Worm (Caenorhabditis elegans): ENCODE results near the gene flp-32.
A peak's percentile ranks its signal among the peaks of the same experiment; 100 is the strongest.

flp-32 gene

DNA sequence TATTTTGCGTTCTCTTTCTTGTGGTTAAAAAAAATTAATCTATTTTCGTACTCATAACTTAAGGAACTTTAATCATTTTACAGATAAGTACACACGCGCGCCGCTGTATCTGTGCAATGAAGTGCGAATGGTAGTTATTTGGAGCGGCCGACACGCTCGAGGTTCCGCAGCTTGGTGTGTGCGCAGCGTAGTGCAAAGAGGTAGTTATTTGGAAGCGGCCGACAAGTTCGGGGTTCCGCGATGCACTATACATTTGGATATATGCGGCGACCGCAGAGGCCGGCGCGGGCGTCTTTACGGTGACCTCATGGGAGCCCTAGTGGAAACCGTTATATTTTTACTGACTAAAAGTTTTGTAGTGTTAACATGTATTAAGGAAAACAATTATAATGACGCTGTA, 40.9 kb upstream of the flp-32 start:
- TF ChIP-seq hlh-8 (tag; optimal IDR thresholded peaks at IDR 0.05), result no peak
- no peak for TF ChIP-seq K09A11.1 (tag; optimal IDR thresholded peaks at IDR 0.05; ENCODE audit: insufficient read depth)
- TF ChIP-seq K02D7.2 (tag; optimal IDR thresholded peaks at IDR 0.05), result no peak
- TF ChIP-seq ceh-18 (tag; optimal IDR thresholded peaks at IDR 0.05), result no peak
- no peak for TF ChIP-seq hlh-15 (tag; optimal IDR thresholded peaks at IDR 0.05)
- TF ChIP-seq sox-2 (GFP tag; IDR thresholded peaks at IDR 0.05), result no peak
- TF ChIP-seq sdc-2 (tag; optimal IDR thresholded peaks at IDR 0.05), result no peak
- TF ChIP-seq odd-2 (tag; optimal IDR thresholded peaks at IDR 0.05), result no peak
- TF ChIP-seq pat-9 (tag; optimal IDR thresholded peaks at IDR 0.05), result no peak
- no peak for TF ChIP-seq unc-42 (tag; optimal IDR thresholded peaks at IDR 0.05)
- TF ChIP-seq lin-11 (tag; optimal IDR thresholded peaks at IDR 0.05), result no peak
- TF ChIP-seq unc-86 (tag; optimal IDR thresholded peaks at IDR 0.05), result no peak
- no peak for TF ChIP-seq hlh-30 (tag; optimal IDR thresholded peaks at IDR 0.05; ENCODE audit: insufficient read depth)
- TF ChIP-seq ceh-48 (tag; optimal IDR thresholded peaks at IDR 0.05), result no peak
- no peak for TF ChIP-seq elt-4 (tag; optimal IDR thresholded peaks at IDR 0.05)
- TF ChIP-seq mec-3 (tag; optimal IDR thresholded peaks at IDR 0.05; ENCODE audit: borderline replicate concordance), result no peak
- TF ChIP-seq ztf-16 (tag; optimal IDR thresholded peaks at IDR 0.05), result no peak
- no peak for TF ChIP-seq ets-4 (tag; optimal IDR thresholded peaks at IDR 0.05)
- no peak for TF ChIP-seq tbx-7 (tag; optimal IDR thresholded peaks at IDR 0.05)

DNA sequence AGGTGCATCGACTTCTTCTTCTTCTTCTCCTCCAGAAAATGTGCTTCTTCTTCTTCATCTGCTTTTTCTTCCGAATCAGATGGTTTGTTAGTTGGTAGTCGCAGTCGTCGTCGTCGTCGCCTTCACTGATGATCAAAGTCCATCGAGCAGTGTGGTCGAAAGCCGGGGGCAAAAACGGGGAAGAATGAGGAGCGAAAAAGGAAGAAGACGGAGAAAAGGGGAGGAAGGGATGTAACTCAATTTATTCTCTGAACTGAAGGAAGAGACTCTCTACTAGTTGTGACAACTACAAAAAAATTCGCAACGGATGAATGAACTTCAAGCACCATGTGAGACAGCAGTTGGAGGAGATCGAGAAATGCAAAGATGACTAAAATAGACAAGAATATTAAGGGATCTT, 37.9 kb upstream of the flp-32 start:
- TF ChIP-seq C08G9.2 (tag; optimal IDR thresholded peaks at IDR 0.05), result no peak
- TF ChIP-seq F13H6.1 (tag; optimal IDR thresholded peaks at IDR 0.05), result no peak
- TF ChIP-seq pag-3 (tag; optimal IDR thresholded peaks at IDR 0.05; ENCODE audit: borderline replicate concordance), result no peak
- no peak for TF ChIP-seq lim-6 (tag; optimal IDR thresholded peaks at IDR 0.05)
- TF ChIP-seq fkh-10 (GFP tag; optimal IDR thresholded peaks at IDR 0.05), result no peak
- no peak for TF ChIP-seq nhr-232 (tag; optimal IDR thresholded peaks at IDR 0.05)
- peak; percentile 98 for TF ChIP-seq unc-42 (tag; optimal IDR thresholded peaks at IDR 0.05)
- no peak for TF ChIP-seq ceh-48 (tag; optimal IDR thresholded peaks at IDR 0.05)
- no peak for TF ChIP-seq ceh-19 (GFP tag; optimal IDR thresholded peaks at IDR 0.05)
- TF ChIP-seq pha-4 (tag; optimal IDR thresholded peaks at IDR 0.05), result no peak
- TF ChIP-seq fax-1 (tag; optimal IDR thresholded peaks at IDR 0.05), result no peak
- no peak for TF ChIP-seq C38D4.7 (GFP tag; optimal IDR thresholded peaks at IDR 0.05)
- TF ChIP-seq hlh-13 (GFP tag; optimal IDR thresholded peaks at IDR 0.05), result no peak
- no peak for TF ChIP-seq fkh-6 (tag; optimal IDR thresholded peaks at IDR 0.05)
- peak; percentile 49 for TF ChIP-seq ceh-31 (tag; optimal IDR thresholded peaks at IDR 0.05)
- TF ChIP-seq syd-9 (tag; optimal IDR thresholded peaks at IDR 0.05), result no peak
- no peak for TF ChIP-seq ttx-3 (tag; optimal IDR thresholded peaks at IDR 0.05)

DNA sequence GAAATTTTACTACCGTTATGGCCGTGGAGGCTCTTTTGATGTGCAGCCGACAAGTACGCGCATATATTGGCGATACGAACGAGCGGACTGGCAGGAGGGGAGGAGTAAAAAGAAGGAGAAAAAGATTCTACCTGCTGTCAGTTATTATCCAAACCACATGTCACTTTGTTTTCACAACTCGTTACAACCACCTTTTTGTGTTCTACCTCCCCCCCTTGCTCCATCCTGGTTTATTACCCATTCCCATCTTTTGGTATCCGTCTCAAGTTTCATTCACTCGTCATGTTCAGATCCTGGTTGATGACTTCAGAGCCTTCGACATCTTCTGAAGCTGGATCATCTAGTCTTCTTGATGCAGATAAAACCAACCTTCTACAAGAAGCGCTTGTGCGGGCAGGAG, 26.0 kb upstream of the flp-32 start, which contains the start of gene psa-3:
Gene psa-3, plus strand, starts transcription at position 301 of the 400 bp plus-strand sequence.
- TF ChIP-seq ceh-24 (tag; optimal IDR thresholded peaks at IDR 0.05) (no peak), unc-55 (GFP tag; optimal IDR thresholded peaks at IDR 0.05) (no peak), sox-4 (tag; optimal IDR thresholded peaks at IDR 0.05) (no peak), pha-2 (tag; optimal IDR thresholded peaks at IDR 0.05) (no peak), pag-3 (tag; optimal IDR thresholded peaks at IDR 0.05; ENCODE audit: borderline replicate concordance) (no peak), odd-2 (tag; optimal IDR thresholded peaks at IDR 0.05) (no peak), sox-2 (GFP tag; IDR thresholded peaks at IDR 0.05) (no peak), ceh-30 (tag; optimal IDR thresholded peaks at IDR 0.05) (no peak), elt-4 (tag; optimal IDR thresholded peaks at IDR 0.05) (no peak), mec-3 (tag; optimal IDR thresholded peaks at IDR 0.05; ENCODE audit: borderline replicate concordance) (no peak), ceh-14 (tag; optimal IDR thresholded peaks at IDR 0.05) (no peak), nfya-1 (tag; optimal IDR thresholded peaks at IDR 0.05) (no peak), ahr-1 (tag; optimal IDR thresholded peaks at IDR 0.05) (no peak), ceh-22 (tag; optimal IDR thresholded peaks at IDR 0.05) (no peak), F13H6.1 (tag; optimal IDR thresholded peaks at IDR 0.05) (no peak), unc-86 (tag; optimal IDR thresholded peaks at IDR 0.05) (no peak), ceh-19 (GFP tag; optimal IDR thresholded peaks at IDR 0.05) (no peak)
